Worm (Caenorhabditis elegans) whole organism, late embryonic: ENCODE data around the gene Y54G2A.50.

Source experiments
- C08G9.2 ChIP-seq: sonication (generic microtip); optimal IDR thresholded peaks from 2 replicates; lab custom pipeline; 2016; ENCODE audit warnings: mild to moderate bottlenecking, missing genetic modification characterization, moderate library complexity, missing compliant biosample characterization
- C38D4.7 ChIP-seq: fragments of 200-800 bp; sonication (Bioruptor generic); optimal IDR thresholded peaks from 2 replicates; lab custom pipeline; 2018; ENCODE audit warnings: mild to moderate bottlenecking, missing genetic modification characterization, moderate library complexity, missing compliant biosample characterization
- F13H6.1 ChIP-seq: sonication (generic microtip); optimal IDR thresholded peaks from 2 replicates; lab custom pipeline; 2016; ENCODE audit warnings: missing genetic modification characterization, missing compliant biosample characterization
- K02D7.2 ChIP-seq: sonication (generic microtip); optimal IDR thresholded peaks from 2 replicates; lab custom pipeline; 2017; ENCODE audit warnings: mild to moderate bottlenecking, missing genetic modification characterization, missing compliant biosample characterization
- Y22D7AL.16 ChIP-seq: sonication (generic microtip); optimal IDR thresholded peaks from 2 replicates; lab custom pipeline; 2016; ENCODE audit warnings: missing genetic modification characterization, missing compliant biosample characterization
- ahr-1 ChIP-seq: sonication (generic microtip); optimal IDR thresholded peaks from 2 replicates; lab custom pipeline; 2016; ENCODE audit warnings: missing genetic modification characterization, missing compliant biosample characterization
- ama-1 ChIP-seq: fragments of 150-350 bp; optimal IDR thresholded peaks from 2 replicates; lab custom pipeline; 2014
- ceh-18 ChIP-seq: sonication (generic microtip); optimal IDR thresholded peaks from 2 replicates; lab custom pipeline; 2016; ENCODE audit warnings: missing genetic modification characterization, missing compliant biosample characterization
- ceh-45 ChIP-seq: fragments of 200-800 bp; sonication (Bioruptor generic); IDR thresholded peaks from 2 replicates; pipeline ENCODE4 v1.3.6; 2022; ENCODE audit warnings: missing genetic modification reagents, missing genetic modification characterization, missing compliant biosample characterization
- ceh-6 ChIP-seq: fragments of 200-800 bp; sonication (Bioruptor generic); optimal IDR thresholded peaks from 2 replicates; lab custom pipeline; 2018; ENCODE audit warnings: mild to moderate bottlenecking, missing genetic modification characterization, missing compliant biosample characterization
- dmd-4 ChIP-seq: sonication (generic microtip); optimal IDR thresholded peaks from 2 replicates; lab custom pipeline; 2016; ENCODE audit warnings: borderline replicate concordance, missing genetic modification characterization, missing compliant biosample characterization
- elt-4 ChIP-seq: sonication (generic microtip); optimal IDR thresholded peaks from 2 replicates; lab custom pipeline; 2016; ENCODE audit warnings: missing genetic modification characterization, missing compliant biosample characterization
- ets-4 ChIP-seq: sonication (generic microtip); optimal IDR thresholded peaks from 2 replicates; lab custom pipeline; 2016; ENCODE audit warnings: missing genetic modification characterization, missing compliant biosample characterization
- fkh-10 ChIP-seq: fragments of 150-350 bp; optimal IDR thresholded peaks from 2 replicates; lab custom pipeline; 2014; ENCODE audit warnings: missing biosample characterization, missing genetic modification reagents, missing genetic modification characterization
- fkh-6 ChIP-seq: sonication (generic microtip); optimal IDR thresholded peaks from 2 replicates; lab custom pipeline; 2016; ENCODE audit warnings: missing genetic modification characterization, missing compliant biosample characterization
- hlh-15 ChIP-seq: sonication (generic microtip); optimal IDR thresholded peaks from 2 replicates; lab custom pipeline; 2016; ENCODE audit warnings: missing genetic modification characterization, missing compliant biosample characterization
- hlh-30 ChIP-seq: sonication (generic microtip); optimal IDR thresholded peaks from 2 replicates; lab custom pipeline; 2017; ENCODE audit warnings: antibody characterized with exemption, missing genetic modification characterization, missing compliant biosample characterization; ENCODE audit not compliant: insufficient read depth
- hlh-6 ChIP-seq: sonication (generic microtip); optimal IDR thresholded peaks from 2 replicates; lab custom pipeline; 2016; ENCODE audit warnings: missing genotype, missing genetic modification characterization, missing compliant biosample characterization
- mec-3 ChIP-seq: sonication (generic microtip); optimal IDR thresholded peaks from 2 replicates; lab custom pipeline; 2016; ENCODE audit warnings: borderline replicate concordance, missing genetic modification characterization, missing compliant biosample characterization
- odd-2 ChIP-seq: sonication (generic microtip); optimal IDR thresholded peaks from 2 replicates; lab custom pipeline; 2017; ENCODE audit warnings: antibody characterized with exemption, mild to moderate bottlenecking, missing genetic modification characterization, missing compliant biosample characterization
- pqm-1 ChIP-seq: sonication (generic microtip); optimal IDR thresholded peaks from 2 replicates; lab custom pipeline; 2016; ENCODE audit warnings: missing genetic modification characterization, missing compliant biosample characterization
- pros-1 ChIP-seq: fragments of 150-350 bp; optimal IDR thresholded peaks from 2 replicates; lab custom pipeline; 2014; ENCODE audit warnings: missing biosample characterization, missing genetic modification reagents, missing genetic modification characterization
- ref-2 ChIP-seq: sonication (generic microtip); optimal IDR thresholded peaks from 2 replicates; lab custom pipeline; 2016; ENCODE audit warnings: missing genetic modification characterization, missing compliant biosample characterization
- rnt-1 ChIP-seq: sonication (generic microtip); optimal IDR thresholded peaks from 2 replicates; lab custom pipeline; 2016; ENCODE audit warnings: missing genetic modification characterization, missing compliant biosample characterization
- sox-4 ChIP-seq: sonication (generic microtip); optimal IDR thresholded peaks from 2 replicates; lab custom pipeline; 2017; ENCODE audit warnings: mild to moderate bottlenecking, missing genetic modification characterization, inconsistent platforms, missing compliant biosample characterization
- syd-9 ChIP-seq: sonication (generic microtip); optimal IDR thresholded peaks from 2 replicates; lab custom pipeline; 2016; ENCODE audit warnings: mild to moderate bottlenecking, missing genetic modification characterization, moderate library complexity, missing compliant biosample characterization
- tbx-7 ChIP-seq: sonication (generic microtip); optimal IDR thresholded peaks from 2 replicates; lab custom pipeline; 2016; ENCODE audit warnings: missing genotype, missing genetic modification characterization, missing compliant biosample characterization
- unc-42 ChIP-seq: sonication (generic microtip); optimal IDR thresholded peaks from 2 replicates; lab custom pipeline; 2016; ENCODE audit warnings: missing genotype, missing genetic modification characterization, missing compliant biosample characterization
- unc-55 ChIP-seq: sonication (generic microtip); optimal IDR thresholded peaks from 2 replicates; lab custom pipeline; 2017; ENCODE audit warnings: missing biosample characterization, missing genetic modification reagents, missing genetic modification characterization
- zip-5 ChIP-seq: sonication (generic microtip); optimal IDR thresholded peaks from 2 replicates; lab custom pipeline; 2016; ENCODE audit warnings: missing genetic modification characterization, missing compliant biosample characterization
- ztf-16 ChIP-seq: sonication (generic microtip); optimal IDR thresholded peaks from 2 replicates; lab custom pipeline; 2017; ENCODE audit warnings: missing genetic modification characterization, missing compliant biosample characterization

Gene Y54G2A.50

DNA sequence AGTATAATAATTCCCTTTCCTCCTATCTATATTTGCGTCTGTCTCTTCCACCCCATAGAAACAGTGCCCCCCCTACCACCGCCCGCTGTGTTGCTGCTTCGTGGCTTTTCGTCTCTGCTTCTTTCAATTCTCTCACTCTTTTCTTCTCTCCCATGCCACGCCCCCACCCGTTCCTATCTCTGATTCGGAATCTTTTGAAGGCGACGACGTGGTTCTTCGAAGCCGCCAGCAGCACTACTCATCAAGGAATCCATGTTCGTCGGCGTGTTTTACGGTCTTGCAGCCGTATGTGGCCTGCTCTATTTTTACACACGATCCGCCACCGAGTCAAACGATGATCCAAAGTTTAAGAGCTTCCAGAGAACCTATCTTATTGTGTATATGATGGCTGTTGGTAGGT, 13.4 kb downstream of the Y54G2A.50 start, which contains the start of gene samt-1:
Gene samt-1, plus strand, starts transcription at position 176 of the 400 bp plus-strand sequence.
- TF ChIP-seq mec-3 (tag; lab: Kevin White, UChicago): no peak
- no peak for TF ChIP-seq sox-4 (tag; lab: Kevin White, UChicago)
- no peak for TF ChIP-seq syd-9
- no peak for TF ChIP-seq K02D7.2 (tag; lab: Kevin White, UChicago)
- TF ChIP-seq, all 69 proteins: peak for 0

DNA sequence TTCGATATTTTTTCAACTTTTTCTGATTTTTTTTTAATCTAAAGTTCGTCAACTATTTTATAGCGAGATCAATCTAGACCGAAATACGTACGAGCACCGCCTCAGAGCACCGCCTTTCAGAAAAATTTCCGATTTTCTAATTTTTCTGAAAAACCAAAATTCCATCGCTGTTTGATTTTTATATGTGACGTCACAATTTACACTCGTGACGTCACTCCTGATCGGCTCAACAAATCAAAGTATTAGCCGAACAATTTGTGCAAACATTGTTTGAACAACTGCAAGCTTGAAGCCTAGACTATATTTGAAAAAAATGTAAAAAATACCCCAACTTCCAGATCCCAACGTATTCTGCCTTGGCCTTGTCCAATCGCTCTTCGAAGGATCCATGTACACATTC, 17.4 kb downstream of the Y54G2A.50 start:
- TF ChIP-seq unc-55 (GFP tag; lab: Kevin White, UChicago) (no peak), ama-1 (lab: Kevin White, UChicago) (no peak), C08G9.2 (tag; lab: Kevin White, UChicago) (no peak), zip-5 (tag; lab: Kevin White, UChicago) (no peak), dmd-4 (tag; lab: Kevin White, UChicago) (no peak), elt-4 (tag; lab: Kevin White, UChicago) (no peak), syd-9 (no peak), hlh-6 (tag; lab: Kevin White, UChicago) (no peak), pros-1 (no peak), odd-2 (no peak), ztf-16 (tag; lab: Kevin White, UChicago) (no peak), ets-4 (no peak), fkh-6 (tag; lab: Kevin White, UChicago) (no peak), rnt-1 (no peak)
- TF ChIP-seq, all 69 proteins: peak for 0

DNA sequence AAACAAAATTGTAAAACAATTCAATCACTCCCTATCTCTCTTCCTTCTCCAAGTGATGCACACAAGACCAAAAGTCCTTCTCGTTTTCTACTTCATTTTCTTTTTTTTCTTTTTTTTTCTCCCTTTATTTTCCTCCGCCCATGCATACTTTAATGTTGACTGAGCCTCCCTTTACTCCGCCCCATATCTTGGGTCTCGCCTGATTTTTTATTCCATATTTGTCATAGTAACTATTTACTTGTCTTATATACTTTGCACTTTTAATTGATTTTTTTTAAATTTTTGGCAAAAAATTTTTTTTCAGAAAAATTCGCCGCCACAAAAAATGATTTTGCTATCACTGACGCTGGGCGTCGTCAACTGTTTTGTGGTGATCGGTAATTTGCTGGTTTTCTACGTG, 42.0 kb downstream of the Y54G2A.50 start, which contains the start of gene ser-6:
Gene ser-6, plus strand, starts transcription at position 301 of the 400 bp plus-strand sequence.
- TF ChIP-seq unc-42 (tag; lab: Kevin White, UChicago) (peak; percentile 29), syd-9 (no peak), tbx-7 (tag; lab: Kevin White, UChicago) (no peak)

DNA sequence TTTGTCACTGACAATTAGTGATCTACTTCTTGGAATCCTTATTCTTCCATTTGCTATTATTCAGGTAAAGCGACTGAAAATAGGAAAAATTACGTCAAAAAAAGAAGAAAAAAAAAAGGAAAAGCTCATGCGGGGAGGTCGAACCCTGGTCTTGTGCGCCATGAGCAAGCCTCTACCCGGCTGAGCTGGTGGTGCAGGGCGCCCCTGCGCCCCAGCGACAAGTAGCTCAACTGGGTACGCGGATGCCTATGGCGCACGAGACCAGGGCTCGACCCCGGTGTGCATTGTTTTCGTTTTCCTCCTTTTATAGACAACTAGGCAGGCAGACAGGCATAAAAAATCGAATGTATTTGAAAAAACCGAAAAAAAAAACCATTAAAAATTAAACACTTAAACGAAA, 42.4 kb downstream of the Y54G2A.50 start:
- TF ChIP-seq Y22D7AL.16: no peak
- TF ChIP-seq ceh-45 (GFP tag; lab: Robert Waterston, UW): no peak
- no peak for TF ChIP-seq ceh-18 (tag; lab: Kevin White, UChicago)
- no peak for TF ChIP-seq hlh-15 (tag; lab: Kevin White, UChicago)
- no peak for TF ChIP-seq odd-2
- TF ChIP-seq ref-2 (tag; lab: Kevin White, UChicago): no peak
- no peak for TF ChIP-seq fkh-10 (GFP tag; lab: Kevin White, UChicago)
- no peak for TF ChIP-seq hlh-30 (tag; lab: Kevin White, UChicago)
- TF ChIP-seq ahr-1 (tag; lab: Kevin White, UChicago): no peak
- no peak for TF ChIP-seq ceh-6 (GFP tag; lab: Kevin White, UChicago)
- TF ChIP-seq pqm-1: no peak
- TF ChIP-seq C38D4.7 (GFP tag; lab: Kevin White, UChicago): no peak

DNA sequence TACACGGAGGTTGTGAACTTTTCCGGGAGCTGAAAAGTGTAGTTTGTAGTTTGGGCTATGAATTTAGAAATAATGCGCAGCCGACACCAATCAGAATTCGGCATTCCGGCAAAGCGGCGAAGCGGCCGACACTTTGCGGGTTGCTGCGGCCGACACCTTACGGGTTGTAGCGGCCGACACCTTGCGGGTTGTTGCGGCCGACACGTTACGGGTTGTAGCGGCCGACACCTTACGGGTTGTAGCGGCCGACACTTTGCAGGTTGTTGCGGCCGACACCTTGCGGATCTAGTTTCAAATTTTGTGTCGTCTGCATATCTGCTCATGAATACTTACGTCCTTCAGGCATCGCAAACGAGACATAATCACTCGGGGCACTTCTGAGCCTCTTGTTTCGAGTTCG, 49.1 kb downstream of the Y54G2A.50 start:
- TF ChIP-seq ztf-16 (tag; lab: Kevin White, UChicago) (no peak), pros-1 (no peak), F13H6.1 (tag; lab: Kevin White, UChicago) (no peak), dmd-4 (tag; lab: Kevin White, UChicago) (no peak), hlh-6 (tag; lab: Kevin White, UChicago) (no peak)
